3 worm cellular contexts compared by ENCODE assay signal in the genomic region with DNA sequence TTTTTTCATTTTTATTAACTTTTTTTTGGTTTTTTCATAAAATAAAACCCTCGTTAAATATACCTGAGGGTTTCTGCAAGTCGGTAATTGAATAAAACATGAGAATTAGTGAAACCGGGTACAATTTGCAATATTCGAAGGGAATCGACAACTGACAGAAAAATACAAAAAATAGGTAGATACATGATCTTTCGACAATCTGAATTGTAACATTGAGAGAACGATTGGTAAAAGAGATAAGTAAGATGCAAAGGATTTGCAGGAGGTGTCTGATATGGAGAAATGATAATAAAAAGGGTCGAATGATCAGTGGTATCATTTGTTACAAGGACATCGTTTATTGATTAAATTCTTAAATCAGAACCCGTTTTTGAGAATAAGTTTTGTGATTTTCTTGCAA.
A peak's percentile ranks its signal among the peaks of the same experiment; 100 is the strongest.
TF ChIP-seq lines count a peak whose summit lies in the region.

Gene ugt-60 (minus strand): TSS at position 233 of the 400 bp plus-strand sequence.

TF ChIP-seq in whole organism, L1 larva, 84 proteins besides CTCF, POLR2A, EP300 and RAD21:
- TF ChIP-seq nhr-85 (tag; lab: Kevin White, UChicago) (peak; percentile 56), nhr-20 (tag; optimal IDR thresholded peaks at IDR 0.05; lab: Kevin White, UChicago) (no peak), unc-86 (tag; optimal IDR thresholded peaks at IDR 0.05; lab: Kevin White, UChicago) (no peak), pqm-1 (tag; optimal IDR thresholded peaks at IDR 0.05; lab: Kevin White, UChicago) (no peak), F16B12.6 (tag; optimal IDR thresholded peaks at IDR 0.05; lab: Kevin White, UChicago) (no peak), elt-3 (tag; optimal IDR thresholded peaks at IDR 0.05; lab: Kevin White, UChicago) (peak in 3 of 6 experiments; percentile 23 to 47 (median 33)), nhr-47 (tag; optimal IDR thresholded peaks at IDR 0.05; lab: Kevin White, UChicago) (no peak)

TF ChIP-seq in whole organism, late embryonic, 69 proteins besides CTCF, POLR2A, EP300 and RAD21:
- TF ChIP-seq ceh-34 (tag; optimal IDR thresholded peaks at IDR 0.05; lab: Kevin White, UChicago) = no peak
- no peak for TF ChIP-seq ceh-22 (tag; optimal IDR thresholded peaks at IDR 0.05; lab: Kevin White, UChicago)
- TF ChIP-seq F13H6.1 (tag; optimal IDR thresholded peaks at IDR 0.05; lab: Kevin White, UChicago) = no peak
- TF ChIP-seq nhr-11 (tag; optimal IDR thresholded peaks at IDR 0.05; lab: Kevin White, UChicago) = peak; percentile 5
- no peak for TF ChIP-seq pha-4 (tag; optimal IDR thresholded peaks at IDR 0.05; lab: Kevin White, UChicago)
- TF ChIP-seq unc-86 (tag; optimal IDR thresholded peaks at IDR 0.05; lab: Kevin White, UChicago) = no peak
- TF ChIP-seq ceh-24 (tag; optimal IDR thresholded peaks at IDR 0.05; lab: Kevin White, UChicago) = no peak

TF ChIP-seq in whole organism, mixed stage, embryonic, 35 proteins besides CTCF, POLR2A, EP300 and RAD21:
- TF ChIP-seq elt-1 (tag; optimal IDR thresholded peaks at IDR 0.05; lab: Kevin White, UChicago; ENCODE audit: borderline replicate concordance, insufficient read depth) = peak; percentile 51
- no peak for TF ChIP-seq mep-1 (tag; optimal IDR thresholded peaks at IDR 0.05; lab: Kevin White, UChicago)
TF ChIP-seq in whole organism, mixed stage, embryonic: peak in this region for 1.

Comparison
In these comparisons a context has a peak if more than half of its experiments do, and no peak if none do; other contexts are left out.
1. Of the 10 proteins assayed by ChIP-seq in both whole organism, L1 larva and whole organism, late embryonic: peak only in whole organism, L1 larva: none; only in whole organism, late embryonic: nhr-11; in both: none; in neither: 9.